Worm (Caenorhabditis elegans) whole organism, L4/young adult: ENCODE data around the gene Y53F4B.1.

Experiments used
- W03F9.2 ChIP-seq: fragments of 150-350 bp; optimal IDR thresholded peaks from 2 replicates; lab custom pipeline; 2014; ENCODE audit warnings: missing biosample characterization, missing genetic modification characterization
- dao-5 ChIP-seq: sonication (generic microtip); optimal IDR thresholded peaks from 2 replicates; lab custom pipeline; 2016; ENCODE audit warnings: missing genotype, missing genetic modification characterization, moderate library complexity, missing compliant biosample characterization
- him-1 ChIP-seq: sonication (generic microtip); optimal IDR thresholded peaks from 2 replicates; lab custom pipeline; 2016; ENCODE audit warnings: missing genotype, missing genetic modification reagents, missing genetic modification characterization, missing compliant biosample characterization

Gene Y53F4B.1

DNA sequence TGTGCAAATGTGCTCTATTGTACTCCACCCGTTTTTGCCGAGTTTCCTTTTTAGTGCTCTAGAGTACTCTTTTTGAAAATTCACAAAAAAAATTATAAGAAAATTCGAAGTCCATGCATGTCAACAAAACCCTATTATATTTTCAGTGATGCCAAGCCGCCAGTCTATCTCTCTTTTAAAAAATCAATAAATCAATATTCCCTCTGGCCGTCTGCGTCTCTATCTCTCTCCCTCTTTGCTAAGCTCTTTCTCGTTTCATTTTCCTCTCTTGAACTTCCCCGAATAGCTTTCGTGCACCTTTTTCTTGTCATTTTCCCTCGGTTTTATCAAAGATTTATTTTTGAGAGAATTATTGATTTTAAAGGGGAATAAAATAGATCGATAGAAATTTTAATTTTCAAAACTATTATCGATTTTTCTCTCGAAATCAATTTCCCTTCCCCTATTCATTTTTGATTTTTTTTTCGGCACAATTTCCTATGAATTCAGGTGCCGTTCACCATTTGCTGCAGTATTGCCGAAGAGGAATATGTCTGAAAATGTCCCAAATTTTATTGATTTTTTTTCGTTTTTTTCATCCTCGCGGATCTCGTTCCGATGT is 5.4 kb downstream of the Y53F4B.1 start:
- no peak for TF ChIP-seq W03F9.2
- no peak for TF ChIP-seq him-1 (tag; lab: Kevin White, UChicago)
- no peak for TF ChIP-seq dao-5

DNA sequence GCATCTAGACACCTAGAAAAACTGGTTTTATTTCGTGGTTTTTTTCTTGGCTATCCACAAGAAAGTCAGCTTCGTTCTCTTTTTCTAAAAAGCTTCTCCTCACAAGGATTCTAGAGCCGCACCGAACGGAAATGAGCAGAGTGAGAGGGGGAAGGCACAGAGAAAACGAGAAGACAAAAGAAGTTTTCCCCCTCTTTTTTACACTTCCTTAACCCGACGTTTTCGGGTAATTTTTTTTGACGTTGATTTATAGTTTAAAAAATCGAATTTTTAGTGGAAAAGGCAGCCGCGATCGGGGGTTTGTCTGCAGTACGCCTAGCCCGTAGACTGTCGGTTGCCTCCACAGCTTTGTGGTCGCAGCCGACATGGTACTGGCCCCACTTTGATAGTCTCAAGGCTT is 11.5 kb downstream of the Y53F4B.1 start:
- TF ChIP-seq him-1 (tag; lab: Kevin White, UChicago) (no peak), dao-5 (no peak), W03F9.2 (no peak)

DNA sequence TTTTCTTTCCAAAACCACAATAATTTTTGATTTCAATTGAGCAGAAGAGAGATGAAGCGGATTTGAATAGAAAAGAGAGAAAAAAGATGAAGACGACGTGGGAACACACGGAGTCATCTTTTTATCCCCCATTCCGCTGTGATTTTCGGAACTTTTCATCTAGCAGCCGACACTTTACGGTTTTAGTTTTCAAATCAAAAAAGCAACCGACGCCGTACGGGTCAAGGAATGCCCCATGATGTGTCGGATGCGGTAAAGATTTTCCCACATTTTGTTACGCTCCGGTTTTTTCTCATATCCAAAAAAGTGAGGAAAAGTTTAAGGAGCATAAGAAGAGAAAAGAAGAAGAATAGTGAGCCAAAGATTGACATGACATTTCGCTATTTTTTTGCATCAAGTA is 12.5 kb downstream of the Y53F4B.1 start:
- TF ChIP-seq W03F9.2 = no peak
- TF ChIP-seq him-1 (tag; lab: Kevin White, UChicago) = no peak
- TF ChIP-seq dao-5 = no peak

DNA sequence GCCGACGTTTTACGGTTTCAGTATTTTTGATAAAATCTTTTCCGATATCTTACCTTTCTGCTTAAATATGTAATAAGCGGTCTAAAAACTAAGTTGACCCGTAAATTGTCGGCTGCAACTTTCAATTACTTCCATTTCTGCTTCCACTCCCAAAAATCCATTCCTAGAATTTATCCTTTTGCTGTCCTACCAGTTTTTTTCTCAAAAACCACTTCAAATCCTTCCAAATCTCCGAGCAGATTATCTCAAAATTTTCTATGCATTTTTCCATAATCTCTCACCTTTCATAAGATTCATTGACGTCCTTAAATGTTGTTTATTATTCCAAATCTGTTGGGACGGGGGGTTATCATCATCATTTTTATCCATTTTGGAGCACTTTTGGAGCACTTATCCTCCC is 17.0 kb downstream of the Y53F4B.1 start:
- TF ChIP-seq dao-5 (no peak), W03F9.2 (no peak), him-1 (tag; lab: Kevin White, UChicago) (no peak)

- no peak for TF ChIP-seq W03F9.2
- no peak for TF ChIP-seq him-1 (tag; lab: Kevin White, UChicago)
- no peak for TF ChIP-seq dao-5
These were observed 17.7 kb downstream of the Y53F4B.1 start for ce11 chrII:14940325-14940724.

DNA sequence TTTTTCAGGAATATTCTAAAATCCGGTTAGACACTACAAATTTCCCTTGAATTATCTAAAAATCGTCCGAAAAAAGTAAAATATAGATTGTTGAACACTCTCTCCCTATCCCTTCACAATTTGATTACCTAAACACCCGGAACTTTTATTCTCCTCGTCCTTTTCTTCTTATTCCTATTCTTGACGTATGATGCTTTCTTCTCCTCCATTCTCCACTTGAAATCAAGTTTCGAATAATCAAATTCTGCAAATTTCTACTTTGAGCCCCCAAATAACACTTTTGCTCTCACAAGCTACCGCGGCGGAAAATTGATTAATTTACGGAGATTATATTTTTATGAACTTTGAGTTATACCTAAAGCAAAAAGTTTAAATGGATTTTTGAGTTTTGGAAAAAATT is 19.7 kb downstream of the Y53F4B.1 start:
- TF ChIP-seq W03F9.2 (no peak), dao-5 (no peak), him-1 (tag; lab: Kevin White, UChicago) (peak; percentile 13)

ce11 chrII:14935431-14936071 is 22.5 kb downstream of the Y53F4B.1 start:
- TF ChIP-seq W03F9.2 (no peak), dao-5 (no peak), him-1 (tag; lab: Kevin White, UChicago) (no peak)

DNA sequence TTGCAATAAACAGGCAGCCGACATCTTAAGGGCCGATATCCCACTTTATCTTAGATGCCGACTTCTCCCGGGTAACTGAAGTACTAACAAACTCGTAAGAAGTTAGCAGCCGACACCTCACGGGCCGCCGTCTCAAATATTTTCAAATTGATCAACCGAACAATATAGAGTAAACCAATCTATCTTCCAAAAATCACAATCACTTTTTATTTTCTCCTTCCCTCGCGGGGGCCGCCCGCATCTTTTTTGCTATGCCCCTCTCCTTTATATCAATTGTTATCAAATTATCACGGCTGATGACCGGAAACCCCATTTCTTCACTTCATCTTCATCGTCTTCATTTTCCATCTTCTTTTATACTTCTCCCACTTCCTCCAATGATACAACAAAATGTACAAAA is 29.2 kb downstream of the Y53F4B.1 start:
- no peak for TF ChIP-seq him-1 (tag; lab: Kevin White, UChicago)
- TF ChIP-seq dao-5 = no peak
- no peak for TF ChIP-seq W03F9.2

ce11 chrII:14919148-14919755 is 38.8 kb downstream of the Y53F4B.1 start, which contains the start of gene pde-3:
Gene pde-3 (plus strand): TSS chrII:14919705.
- TF ChIP-seq W03F9.2 (no peak), dao-5 (no peak), him-1 (tag; lab: Kevin White, UChicago) (no peak)

DNA sequence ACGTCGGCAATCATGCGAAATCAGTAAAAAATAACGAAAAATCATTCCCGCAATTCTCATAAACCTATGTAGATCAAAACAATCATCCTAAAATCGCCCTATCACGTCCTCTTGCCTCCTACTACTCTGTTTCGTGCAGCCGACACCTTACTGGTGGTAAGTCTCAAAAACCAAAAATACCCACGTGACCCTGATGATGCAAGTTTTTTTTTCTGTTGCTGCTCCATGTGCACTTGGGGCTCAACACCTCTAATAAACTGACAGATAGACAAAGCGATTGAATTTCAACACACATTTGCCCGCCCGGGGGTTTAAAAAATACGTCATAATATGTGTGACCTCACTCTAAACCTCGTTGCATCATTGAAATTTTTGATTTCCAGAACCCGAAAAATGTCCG is 41.2 kb downstream of the Y53F4B.1 start:
- no peak for TF ChIP-seq him-1 (tag; lab: Kevin White, UChicago)
- no peak for TF ChIP-seq W03F9.2
- no peak for TF ChIP-seq dao-5

DNA sequence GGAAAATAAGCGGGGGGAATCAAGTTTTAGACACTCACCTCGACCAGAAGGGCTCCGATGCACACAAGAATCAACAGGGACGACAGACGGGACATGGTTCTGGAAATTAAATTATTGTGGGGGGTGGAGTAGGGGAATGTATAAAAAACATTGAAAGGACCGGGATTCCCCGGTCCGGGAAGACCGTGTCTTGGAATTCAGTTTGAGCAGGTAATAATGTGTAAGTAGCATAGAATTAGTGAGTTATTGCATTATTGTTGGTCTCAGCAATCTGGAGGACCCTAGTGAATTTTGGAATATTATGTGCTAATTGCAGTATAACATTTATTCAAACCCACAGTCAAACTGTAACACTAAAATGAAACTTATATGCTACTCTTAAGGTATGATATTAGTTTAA is 47.7 kb downstream of the Y53F4B.1 start, which contains the start of gene R03C1.1:
TSS of gene R03C1.1 (minus strand) at position 101 of the 400 bp plus-strand sequence.
- no peak for TF ChIP-seq dao-5
- TF ChIP-seq W03F9.2 = no peak
- TF ChIP-seq him-1 (tag; lab: Kevin White, UChicago) = no peak

DNA sequence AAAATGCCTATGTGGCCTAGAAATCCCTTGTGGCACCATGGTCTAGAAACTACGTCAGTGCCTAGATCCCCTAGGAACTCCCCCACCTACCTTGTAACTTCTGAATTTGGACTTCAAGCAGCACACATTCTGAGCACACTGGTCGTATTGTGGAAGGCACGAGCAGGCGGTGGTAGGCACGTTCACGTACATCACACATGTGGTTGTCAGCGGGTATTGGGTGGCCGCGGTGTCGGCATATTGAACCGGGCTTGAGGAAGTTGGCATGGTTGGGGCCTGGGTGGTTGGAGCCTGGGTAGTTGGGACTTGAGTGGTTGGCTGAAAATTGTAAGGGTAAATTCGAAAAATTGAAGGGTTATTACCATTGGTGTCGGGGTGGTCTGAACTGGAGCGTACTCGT is 50.3 kb downstream of the Y53F4B.1 start:
- TF ChIP-seq dao-5 (no peak), W03F9.2 (no peak), him-1 (tag; lab: Kevin White, UChicago) (no peak)

ce11 chrII:14904635-14905034 is 53.4 kb downstream of the Y53F4B.1 start:
- no peak for TF ChIP-seq him-1 (tag; lab: Kevin White, UChicago)
- no peak for TF ChIP-seq dao-5
- no peak for TF ChIP-seq W03F9.2
